Worm (Caenorhabditis elegans): ENCODE measurements around the gene dnc-3.
A peak's percentile ranks its signal among the peaks of the same experiment; 100 is the strongest.

Gene dnc-3

ce11 chrII:3546381-3546931, 7.1 kb upstream of the dnc-3 start, which contains the start of gene apd-3:
Gene apd-3, minus strand, starts transcription at chrII:3546431.
- TF ChIP-seq W03F9.2 (tag; optimal IDR thresholded peaks at IDR 0.05) (no peak), him-1 (tag; optimal IDR thresholded peaks at IDR 0.05) (no peak), dao-5 (tag; optimal IDR thresholded peaks at IDR 0.05) (no peak)

ce11 chrII:3547282-3547681, 6.2 kb upstream of the dnc-3 start:
- TF ChIP-seq W03F9.2 (tag; optimal IDR thresholded peaks at IDR 0.05) (no peak), him-1 (tag; optimal IDR thresholded peaks at IDR 0.05) (peak; percentile 3), dao-5 (tag; optimal IDR thresholded peaks at IDR 0.05) (no peak)

- TF ChIP-seq dao-5 (tag; optimal IDR thresholded peaks at IDR 0.05): no peak
- TF ChIP-seq him-1 (tag; optimal IDR thresholded peaks at IDR 0.05): no peak
- TF ChIP-seq W03F9.2 (tag; optimal IDR thresholded peaks at IDR 0.05): no peak
Measured at ce11 chrII:3550352-3550751, 3.2 kb upstream of the dnc-3 start, which contains the start of gene W10G11.19. Gene W10G11.19, plus strand, starts transcription at chrII:3550652.

- no peak for TF ChIP-seq W03F9.2 (tag; optimal IDR thresholded peaks at IDR 0.05)
- TF ChIP-seq him-1 (tag; optimal IDR thresholded peaks at IDR 0.05): no peak
- no peak for TF ChIP-seq dao-5 (tag; optimal IDR thresholded peaks at IDR 0.05)
Measured at ce11 chrII:3554673-3555072, 1.1 kb downstream of the dnc-3 start.

- TF ChIP-seq dao-5 (tag; optimal IDR thresholded peaks at IDR 0.05) (no peak), W03F9.2 (tag; optimal IDR thresholded peaks at IDR 0.05) (no peak), him-1 (tag; optimal IDR thresholded peaks at IDR 0.05) (no peak)
Measured at ce11 chrII:3555281-3555680, 1.8 kb downstream of the dnc-3 start.

ce11 chrII:3556584-3556983, 3.1 kb downstream of the dnc-3 start:
- TF ChIP-seq dao-5 (tag; optimal IDR thresholded peaks at IDR 0.05) (no peak), W03F9.2 (tag; optimal IDR thresholded peaks at IDR 0.05) (no peak), him-1 (tag; optimal IDR thresholded peaks at IDR 0.05) (no peak)

- TF ChIP-seq him-1 (tag; optimal IDR thresholded peaks at IDR 0.05) (no peak), W03F9.2 (tag; optimal IDR thresholded peaks at IDR 0.05) (no peak), dao-5 (tag; optimal IDR thresholded peaks at IDR 0.05) (no peak)
Measured at ce11 chrII:3557417-3557816, 3.9 kb downstream of the dnc-3 start, which contains the start of gene lgc-45. Gene lgc-45, plus strand, starts transcription at chrII:3557472.

ce11 chrII:3560592-3560991, 7.1 kb downstream of the dnc-3 start, which contains the start of gene W10G11.1:
Gene W10G11.1, minus strand, starts transcription at chrII:3560692.
- no peak for TF ChIP-seq dao-5 (tag; optimal IDR thresholded peaks at IDR 0.05)
- TF ChIP-seq him-1 (tag; optimal IDR thresholded peaks at IDR 0.05): no peak
- no peak for TF ChIP-seq W03F9.2 (tag; optimal IDR thresholded peaks at IDR 0.05)

ce11 chrII:3561561-3561960, 8.0 kb downstream of the dnc-3 start, which contains the start of gene W10G11.2:
Gene W10G11.2, minus strand, starts transcription at chrII:3561661.
- TF ChIP-seq him-1 (tag; optimal IDR thresholded peaks at IDR 0.05) (no peak), dao-5 (tag; optimal IDR thresholded peaks at IDR 0.05) (no peak), W03F9.2 (tag; optimal IDR thresholded peaks at IDR 0.05) (no peak)

ce11 chrII:3562419-3562818, 8.9 kb downstream of the dnc-3 start, which contains the start of gene W10G11.3:
Gene W10G11.3, minus strand, starts transcription at chrII:3562519.
- TF ChIP-seq him-1 (tag; optimal IDR thresholded peaks at IDR 0.05): no peak
- TF ChIP-seq dao-5 (tag; optimal IDR thresholded peaks at IDR 0.05): no peak
- TF ChIP-seq W03F9.2 (tag; optimal IDR thresholded peaks at IDR 0.05): no peak

- TF ChIP-seq W03F9.2 (tag; optimal IDR thresholded peaks at IDR 0.05) (no peak), him-1 (tag; optimal IDR thresholded peaks at IDR 0.05) (no peak), dao-5 (tag; optimal IDR thresholded peaks at IDR 0.05) (no peak)
Measured at ce11 chrII:3567066-3567465, 13.5 kb downstream of the dnc-3 start.

- TF ChIP-seq dao-5 (tag; optimal IDR thresholded peaks at IDR 0.05): peak; percentile 18
Measured at ce11 chrII:3567576-3567975, 14.1 kb downstream of the dnc-3 start.

ce11 chrII:3569118-3569517, 15.6 kb downstream of the dnc-3 start, which contains the start of gene clec-127:
Gene clec-127, minus strand, starts transcription at chrII:3569218.
- TF ChIP-seq him-1 (tag; optimal IDR thresholded peaks at IDR 0.05): no peak
- no peak for TF ChIP-seq W03F9.2 (tag; optimal IDR thresholded peaks at IDR 0.05)
- TF ChIP-seq dao-5 (tag; optimal IDR thresholded peaks at IDR 0.05): no peak

ce11 chrII:3570927-3571538, 17.5 kb downstream of the dnc-3 start, which contains the start of the genes clec-128 and clec-129:
Gene clec-128, minus strand, starts transcription at chrII:3571027.
Gene clec-129, plus strand, starts transcription at chrII:3571488.
- TF ChIP-seq him-1 (tag; optimal IDR thresholded peaks at IDR 0.05) (no peak), dao-5 (tag; optimal IDR thresholded peaks at IDR 0.05) (no peak), W03F9.2 (tag; optimal IDR thresholded peaks at IDR 0.05) (no peak)

Measured in whole organism, L4/young adult.